Fruit fly (Drosophila melanogaster): Measurements from ENCODE around the gene CG16762.

The CG16762 gene

DNA sequence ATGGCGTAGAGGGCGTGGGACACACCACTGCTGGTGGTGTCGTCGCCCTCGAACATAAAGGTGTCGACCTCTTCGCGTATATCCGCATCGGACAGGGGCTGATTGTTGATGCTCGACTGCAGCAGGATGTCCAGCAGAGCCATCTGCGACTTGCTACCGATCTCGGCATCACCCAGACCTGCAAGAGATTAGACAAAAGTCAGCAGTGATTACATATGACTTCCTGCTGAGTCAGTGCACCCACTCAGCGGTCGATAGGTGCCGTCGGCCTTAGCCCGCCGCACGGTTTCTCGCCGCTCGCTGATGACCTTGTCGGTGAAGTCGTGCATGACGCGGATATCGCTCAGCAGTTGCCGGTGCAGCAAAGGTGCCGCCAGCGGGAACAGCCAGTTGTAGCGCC is 1.5 kb upstream of the CG16762 start:
- no peak for TF ChIP-seq C15 (GFP tag; IDR thresholded peaks at IDR 0.05)
- TF ChIP-seq CG11723 (GFP tag; optimal IDR thresholded peaks at IDR 0.05) = no peak
- no peak for TF ChIP-seq CG7928 (GFP tag; optimal IDR thresholded peaks at IDR 0.05)
- peak; percentile 3 for TF ChIP-seq twi (tag; optimal IDR thresholded peaks at IDR 0.05)
- no peak for TF ChIP-seq Dp (GFP tag; optimal IDR thresholded peaks at IDR 0.05)
- no peak for TF ChIP-seq kah (GFP tag; optimal IDR thresholded peaks at IDR 0.05)
- TF ChIP-seq CG15011 (GFP tag; optimal IDR thresholded peaks at IDR 0.05) = no peak
- TF ChIP-seq CG12104 (GFP tag; optimal IDR thresholded peaks at IDR 0.05) = no peak
- TF ChIP-seq zen (tag; optimal IDR thresholded peaks at IDR 0.05) = peak; percentile 60
- TF ChIP-seq eve (GFP tag; optimal IDR thresholded peaks at IDR 0.05) = no peak
- TF ChIP-seq eyg (GFP tag; optimal IDR thresholded peaks at IDR 0.05) = no peak
- peak; percentile 20 for TF ChIP-seq Med (GFP tag)
- peak; percentile 69 for TF ChIP-seq CG8478 (optimal IDR thresholded peaks at IDR 0.05)
- TF ChIP-seq CG3995 (GFP tag; optimal IDR thresholded peaks at IDR 0.05) = no peak
- no peak for TF ChIP-seq jumu (GFP tag; optimal IDR thresholded peaks at IDR 0.05)
- TF ChIP-seq HLH3B (GFP tag; IDR thresholded peaks at IDR 0.05) = no peak
- no peak for TF ChIP-seq CG6254 (GFP tag; optimal IDR thresholded peaks at IDR 0.05)
- TF ChIP-seq her (GFP tag; optimal IDR thresholded peaks at IDR 0.05) = no peak
- TF ChIP-seq knrl (GFP tag; IDR thresholded peaks at IDR 0.05; ENCODE audit: partially characterized antibody) = no peak
- TF ChIP-seq disco-r (GFP tag; optimal IDR thresholded peaks at IDR 0.05) = no peak
- no peak for TF ChIP-seq Dad (GFP tag; optimal IDR thresholded peaks at IDR 0.05)
- TF ChIP-seq luna (GFP tag; optimal IDR thresholded peaks at IDR 0.05) = no peak
- no peak for TF ChIP-seq mld (GFP tag; IDR thresholded peaks at IDR 0.05; ENCODE audit: partially characterized antibody)
- TF ChIP-seq br (optimal IDR thresholded peaks at IDR 0.05) = no peak
- no peak for TF ChIP-seq unpg (GFP tag; optimal IDR thresholded peaks at IDR 0.05)
- no peak for TF ChIP-seq CG32532 (GFP tag; IDR thresholded peaks at IDR 0.05)
- TF ChIP-seq tll (GFP tag; optimal IDR thresholded peaks at IDR 0.05) = peak in 1 of 2 experiments; percentile 58
- TF ChIP-seq CG10366 (GFP tag; IDR thresholded peaks at IDR 0.05) = no peak
- TF ChIP-seq Xrp1 (GFP tag; IDR thresholded peaks at IDR 0.05) = no peak
- TF ChIP-seq sd (tag; optimal IDR thresholded peaks at IDR 0.05) = no peak

DNA sequence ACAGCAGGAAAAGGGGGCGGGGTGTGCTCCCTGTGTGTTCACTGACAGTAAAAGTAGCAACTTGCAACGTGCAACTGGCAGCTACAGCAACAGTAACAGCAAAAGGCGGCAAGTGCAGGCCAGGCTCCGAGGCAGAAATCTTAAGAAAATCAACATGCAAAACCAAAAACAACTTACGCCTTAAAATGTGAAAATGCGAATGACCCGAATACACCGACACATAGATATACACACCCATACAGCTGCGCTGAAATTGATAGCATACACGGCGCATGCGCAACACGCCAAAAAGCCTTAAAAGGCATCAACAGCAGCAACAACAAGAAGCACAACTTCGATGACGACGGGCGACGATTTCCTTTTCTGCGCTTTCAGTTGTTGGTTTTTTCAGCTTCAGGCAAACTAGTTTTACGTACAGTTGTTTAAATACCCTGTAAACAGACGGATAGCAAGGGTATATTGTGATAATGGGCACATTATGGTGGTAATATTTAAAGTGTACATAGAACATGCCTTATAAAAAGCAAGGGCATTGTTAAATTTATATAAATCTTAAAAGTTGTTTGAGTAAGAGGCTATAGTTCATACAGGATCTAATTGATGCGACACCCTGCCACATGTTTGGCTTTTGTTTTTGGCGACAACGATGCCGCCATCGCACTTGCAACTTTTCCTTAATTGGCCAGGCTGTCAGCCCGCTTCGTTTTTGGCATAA is 3.0 kb downstream of the CG16762 start:
- no peak for TF ChIP-seq hkb (optimal IDR thresholded peaks at IDR 0.05)
- 0 out of 2 replicates have a peak, but pooled peaks have one; percentile 30 for TF ChIP-seq hkb (GFP tag; IDR thresholded peaks at IDR 0.05)
- no peak for TF ChIP-seq Hr78 (GFP tag; optimal IDR thresholded peaks at IDR 0.05)
- TF ChIP-seq Dek (tag; optimal IDR thresholded peaks at IDR 0.05) = no peak
- TF ChIP-seq stc (GFP tag; IDR thresholded peaks at IDR 0.05) = peak; percentile 28; the same call in 1 of the 2 replicates
- no peak for TF ChIP-seq p53 (GFP tag; optimal IDR thresholded peaks at IDR 0.05)
- no peak for TF ChIP-seq CG15011 (GFP tag; optimal IDR thresholded peaks at IDR 0.05)
- no peak for TF ChIP-seq sd (tag; optimal IDR thresholded peaks at IDR 0.05)
- no peak for TF ChIP-seq TFAM (GFP tag; optimal IDR thresholded peaks at IDR 0.05)
- peak; percentile 27 for TF ChIP-seq Sox100B (GFP tag; optimal IDR thresholded peaks at IDR 0.05)
- peak; percentile 44 for TF ChIP-seq CG2712 (tag; optimal IDR thresholded peaks at IDR 0.05)
- TF ChIP-seq Rx (GFP tag; IDR thresholded peaks at IDR 0.05) = 0 out of 2 replicates have a peak, but pooled peaks have one; percentile 32
- TF ChIP-seq CG15479 (GFP tag; optimal IDR thresholded peaks at IDR 0.05) = no peak
- TF ChIP-seq ato (GFP tag; IDR thresholded peaks at IDR 0.05; ENCODE audit: partially characterized antibody) = no peak
- TF ChIP-seq chif (GFP tag; optimal IDR thresholded peaks at IDR 0.05) = no peak
- no peak for TF ChIP-seq danr (GFP tag; IDR thresholded peaks at IDR 0.05)
- TF ChIP-seq grau (tag; optimal IDR thresholded peaks at IDR 0.05) = no peak
- no peak for TF ChIP-seq CG11085 (GFP tag; IDR thresholded peaks at IDR 0.05)
- TF ChIP-seq D19B (GFP tag; optimal IDR thresholded peaks at IDR 0.05) = peak; percentile 44
- TF ChIP-seq Sry-δ (GFP tag; optimal IDR thresholded peaks at IDR 0.05) = no peak
- peak; percentile 30; the same call in 1 of the 2 replicates for TF ChIP-seq Ptx1 (GFP tag; IDR thresholded peaks at IDR 0.05)
- no peak for TF ChIP-seq Dll (GFP tag; IDR thresholded peaks at IDR 0.05; ENCODE audit: partially characterized antibody)
- TF ChIP-seq ham (GFP tag; IDR thresholded peaks at IDR 0.05) = no peak
- no peak for TF ChIP-seq CG32767 (GFP tag; IDR thresholded peaks at IDR 0.05)
